Worm (Caenorhabditis elegans) whole organism, midembryonic: ENCODE data around the gene M106.8.

Experiments
- ref-1 ChIP-seq: fragments of 200-800 bp; sonication (Bioruptor generic); conservative IDR thresholded peaks from 2 replicates; pipeline ENCODE4 v1.3.6; 2022; ENCODE audit warnings: missing genetic modification reagents, missing genetic modification characterization, missing compliant biosample characterization
- tab-1 ChIP-seq: fragments of 200-800 bp; sonication (Bioruptor generic); IDR thresholded peaks from 2 replicates; pipeline ENCODE4 v1.3.6; 2022; ENCODE audit warnings: missing genetic modification characterization, missing compliant biosample characterization
- ztf-29 ChIP-seq: fragments of 200-800 bp; sonication (Bioruptor generic); IDR thresholded peaks from 2 replicates; pipeline ENCODE4 v1.3.6; 2022; ENCODE audit warnings: missing genetic modification reagents, missing genetic modification characterization, missing compliant biosample characterization

- no peak for TF ChIP-seq tab-1
- no peak for TF ChIP-seq ref-1
- TF ChIP-seq ztf-29 (GFP tag; lab: Robert Waterston, UW), result no peak
Measured at ce11 chrII:10838550-10838949, 4.9 kb downstream of the M106.8 start.
